Worm (Caenorhabditis elegans) whole organism, L3 larva: Measurements from ENCODE around the gene hadb-1.

Experiments used
- R02D3.7 ChIP-seq: fragments of 150-350 bp; optimal IDR thresholded peaks from 2 replicates; lab custom pipeline; 2014; ENCODE audit warnings: missing biosample characterization, missing genetic modification characterization
- ZK546.5 ChIP-seq: sonication (generic microtip); optimal IDR thresholded peaks from 2 replicates; lab custom pipeline; 2017; ENCODE audit warnings: missing biosample characterization, missing genetic modification characterization
- aly-2 ChIP-seq: fragments of 150-350 bp; optimal IDR thresholded peaks from 2 replicates; lab custom pipeline; 2014; ENCODE audit warnings: missing biosample characterization, missing genetic modification characterization
- ama-1 ChIP-seq: fragments of 150-350 bp; optimal IDR thresholded peaks from 2 replicates; lab custom pipeline; 2018
- ceh-16 ChIP-seq: sonication (generic microtip); optimal IDR thresholded peaks from 2 replicates; lab custom pipeline; 2017; ENCODE audit warnings: missing biosample characterization, missing genetic modification characterization
- ceh-28 ChIP-seq: fragments of 150-350 bp; optimal IDR thresholded peaks from 2 replicates; lab custom pipeline; 2014; ENCODE audit warnings: missing biosample characterization, missing genetic modification reagents, missing genetic modification characterization
- ceh-82 ChIP-seq: fragments of 150-350 bp; optimal IDR thresholded peaks from 2 replicates; lab custom pipeline; 2014; ENCODE audit warnings: missing biosample characterization, missing genetic modification characterization
- ceh-9 ChIP-seq: sonication (generic microtip); optimal IDR thresholded peaks from 2 replicates; lab custom pipeline; 2018; ENCODE audit warnings: missing biosample characterization, missing genetic modification characterization
- daf-12 ChIP-seq: fragments of 150-350 bp; optimal IDR thresholded peaks from 2 replicates; lab custom pipeline; 2014; ENCODE audit warnings: missing biosample characterization, missing genetic modification reagents, missing genetic modification characterization
- egl-27 ChIP-seq: sonication (generic microtip); optimal IDR thresholded peaks from 4 replicates; lab custom pipeline; 2017; ENCODE audit warnings: missing biosample characterization, missing genetic modification reagents, missing genetic modification characterization
- egl-5 ChIP-seq: fragments of 150-350 bp; optimal IDR thresholded peaks from 2 replicates; lab custom pipeline; 2017; ENCODE audit warnings: missing biosample characterization, missing genetic modification reagents, missing genetic modification characterization, inconsistent platforms
- elt-1 ChIP-seq: fragments of 150-350 bp; optimal IDR thresholded peaks from 2 replicates; lab custom pipeline; 2014; ENCODE audit warnings: missing biosample characterization, missing genetic modification characterization
- elt-2 ChIP-seq: sonication (generic microtip); optimal IDR thresholded peaks from 2 replicates; lab custom pipeline; 2016; ENCODE audit warnings: missing genetic modification reagents, mild to moderate bottlenecking, missing genetic modification characterization, missing compliant biosample characterization
- elt-3 ChIP-seq, 3 experiments: fragments of 150-350 bp in 1 of 3; sonication (generic microtip) in 2 of 3; optimal IDR thresholded peaks; 2 replicates in 2 of 3; 4 replicates in 1 of 3; lab custom pipeline; 2014 to 2017; ENCODE audit warnings: missing biosample characterization in 3 of 3, missing genetic modification characterization in 3 of 3
- eor-1 ChIP-seq, 2 experiments: fragments of 150-350 bp; optimal IDR thresholded peaks; 2 replicates each; lab custom pipeline; 2014 to 2018; ENCODE audit warnings: missing biosample characterization in 2 of 2, missing genetic modification characterization in 2 of 2
- fkh-10 ChIP-seq: sonication (generic microtip); optimal IDR thresholded peaks from 2 replicates; lab custom pipeline; 2017; ENCODE audit warnings: missing biosample characterization, missing genetic modification reagents, missing genetic modification characterization
- fkh-2 ChIP-seq: fragments of 150-350 bp; optimal IDR thresholded peaks from 2 replicates; lab custom pipeline; 2014; ENCODE audit warnings: missing biosample characterization, missing genetic modification reagents, missing genetic modification characterization
- fos-1 ChIP-seq: fragments of 150-350 bp; optimal IDR thresholded peaks from 2 replicates; lab custom pipeline; 2014; ENCODE audit warnings: missing biosample characterization, missing genetic modification characterization
- hmg-11 ChIP-seq: sonication (generic microtip); optimal IDR thresholded peaks from 2 replicates; lab custom pipeline; 2016; ENCODE audit warnings: missing genetic modification characterization, missing compliant biosample characterization
- jun-1 ChIP-seq: fragments of 150-350 bp; optimal IDR thresholded peaks from 2 replicates; lab custom pipeline; 2014; ENCODE audit warnings: missing biosample characterization, missing genetic modification reagents, missing genetic modification characterization
- lin-15B ChIP-seq: fragments of 150-350 bp; optimal IDR thresholded peaks from 2 replicates; lab custom pipeline; 2014; ENCODE audit warnings: missing biosample characterization, missing genetic modification characterization
- lin-39 ChIP-seq: fragments of 150-350 bp; optimal IDR thresholded peaks from 2 replicates; lab custom pipeline; 2018; ENCODE audit warnings: missing biosample characterization, missing genetic modification reagents, missing genetic modification characterization
- lsy-12 ChIP-seq: sonication (generic microtip); optimal IDR thresholded peaks from 2 replicates; lab custom pipeline; 2016; ENCODE audit warnings: mild to moderate bottlenecking, missing genetic modification characterization, missing compliant biosample characterization
- mdl-1 ChIP-seq: fragments of 150-350 bp; optimal IDR thresholded peaks from 2 replicates; lab custom pipeline; 2014; ENCODE audit warnings: missing biosample characterization, missing genetic modification characterization
- mml-1 ChIP-seq: fragments of 150-350 bp; sonication (generic microtip); optimal IDR thresholded peaks from 3 replicates; lab custom pipeline; 2014; ENCODE audit warnings: missing biosample characterization, missing genetic modification characterization
- nfya-1 ChIP-seq: sonication (generic microtip); optimal IDR thresholded peaks from 2 replicates; lab custom pipeline; 2017; ENCODE audit warnings: missing genetic modification characterization, mild to moderate bottlenecking, missing compliant biosample characterization, antibody characterized with exemption, moderate library complexity; ENCODE audit not compliant: insufficient read depth
- nhr-11 ChIP-seq: fragments of 150-350 bp; optimal IDR thresholded peaks from 2 replicates; lab custom pipeline; 2014; ENCODE audit warnings: missing biosample characterization, missing genetic modification characterization
- nhr-12 ChIP-seq: fragments of 150-350 bp; optimal IDR thresholded peaks from 2 replicates; lab custom pipeline; 2014; ENCODE audit warnings: missing biosample characterization, missing genetic modification characterization
- nhr-23 ChIP-seq: fragments of 150-350 bp; optimal IDR thresholded peaks from 2 replicates; lab custom pipeline; 2014; ENCODE audit warnings: missing biosample characterization, missing genetic modification reagents, missing genetic modification characterization
- nhr-237 ChIP-seq: fragments of 150-350 bp; optimal IDR thresholded peaks from 2 replicates; lab custom pipeline; 2014; ENCODE audit warnings: missing biosample characterization, missing genetic modification characterization
- nhr-25 ChIP-seq: sonication (generic microtip); optimal IDR thresholded peaks from 2 replicates; lab custom pipeline; 2017; ENCODE audit warnings: missing biosample characterization, missing genetic modification characterization
- nhr-28 ChIP-seq: fragments of 150-350 bp; optimal IDR thresholded peaks from 2 replicates; lab custom pipeline; 2014; ENCODE audit warnings: missing biosample characterization, missing genetic modification characterization
- nhr-43 ChIP-seq: sonication (generic microtip); optimal IDR thresholded peaks from 2 replicates; lab custom pipeline; 2016; ENCODE audit warnings: mild to moderate bottlenecking, missing genetic modification characterization, missing compliant biosample characterization; ENCODE audit not compliant: poor library complexity, severe bottlenecking
- nhr-67 ChIP-seq: fragments of 150-350 bp; optimal IDR thresholded peaks from 2 replicates; lab custom pipeline; 2014; ENCODE audit warnings: missing biosample characterization, missing genetic modification characterization
- nhr-76 ChIP-seq: fragments of 150-350 bp; sonication (generic microtip); optimal IDR thresholded peaks from 5 replicates; lab custom pipeline; 2014; ENCODE audit warnings: missing biosample characterization, missing genetic modification characterization
- nhr-77 ChIP-seq: fragments of 150-350 bp; optimal IDR thresholded peaks from 2 replicates; lab custom pipeline; 2014; ENCODE audit warnings: missing biosample characterization, missing genetic modification characterization
- pha-4 ChIP-seq: fragments of 150-350 bp; optimal IDR thresholded peaks from 2 replicates; lab custom pipeline; 2014; ENCODE audit warnings: missing biosample characterization, missing genetic modification reagents, missing genetic modification characterization
- pqm-1 ChIP-seq: fragments of 150-350 bp; optimal IDR thresholded peaks from 2 replicates; lab custom pipeline; 2017; ENCODE audit warnings: missing biosample characterization, missing genetic modification characterization, inconsistent platforms
- sea-2 ChIP-seq: fragments of 150-350 bp; sonication (generic microtip); optimal IDR thresholded peaks from 4 replicates; lab custom pipeline; 2014; ENCODE audit warnings: missing biosample characterization, missing genetic modification reagents, missing genetic modification characterization
- skn-1 ChIP-seq: fragments of 150-350 bp; optimal IDR thresholded peaks from 2 replicates; lab custom pipeline; 2014; ENCODE audit warnings: missing biosample characterization, missing genetic modification characterization
- snpc-4 ChIP-seq: fragments of 150-350 bp; optimal IDR thresholded peaks from 2 replicates; lab custom pipeline; 2014; ENCODE audit warnings: missing biosample characterization, missing genetic modification characterization
- tbx-2 ChIP-seq: sonication (generic microtip); optimal IDR thresholded peaks from 2 replicates; lab custom pipeline; 2016; ENCODE audit warnings: mild to moderate bottlenecking, missing genetic modification characterization, missing compliant biosample characterization
- unc-39 ChIP-seq: sonication (generic microtip); optimal IDR thresholded peaks from 4 replicates; lab custom pipeline; 2017; ENCODE audit warnings: missing biosample characterization, missing genetic modification characterization
- unc-62 ChIP-seq: fragments of 150-350 bp; sonication (generic microtip); optimal IDR thresholded peaks from 4 replicates; lab custom pipeline; 2014; ENCODE audit warnings: missing biosample characterization, missing genetic modification reagents, missing genetic modification characterization
- zag-1 ChIP-seq: fragments of 150-350 bp; optimal IDR thresholded peaks from 2 replicates; lab custom pipeline; 2014; ENCODE audit warnings: missing biosample characterization, missing genetic modification characterization
- ztf-11 ChIP-seq: fragments of 150-350 bp; optimal IDR thresholded peaks from 2 replicates; lab custom pipeline; 2014; ENCODE audit warnings: missing biosample characterization, missing genetic modification characterization
- ztf-4 ChIP-seq: fragments of 150-350 bp; optimal IDR thresholded peaks from 2 replicates; lab custom pipeline; 2014; ENCODE audit warnings: missing biosample characterization, missing genetic modification characterization

hadb-1 gene

ce11 chrIII:8658367-8658761 lies 29.9 kb downstream of the hadb-1 start:
- peak; percentile 85 for TF ChIP-seq elt-1 (tag; lab: Kevin White, UChicago)
- TF ChIP-seq ceh-9 (tag; lab: Kevin White, UChicago), result no peak
- TF ChIP-seq jun-1, result peak; percentile 89
- TF ChIP-seq lsy-12 (tag; lab: Kevin White, UChicago), result peak; percentile 89
- TF ChIP-seq ceh-82, result no peak
- TF ChIP-seq nhr-237 (tag; lab: Kevin White, UChicago), result no peak
- TF ChIP-seq nhr-67, result no peak
- TF ChIP-seq nfya-1, result peak; percentile 85
- no peak for TF ChIP-seq nhr-12 (tag; lab: Kevin White, UChicago)
- peak; percentile 52 for TF ChIP-seq lin-15B
- peak; percentile 80 for TF ChIP-seq skn-1 (tag; lab: Kevin White, UChicago)
- no peak for TF ChIP-seq nhr-77
- peak; percentile 96 for TF ChIP-seq nhr-23
- TF ChIP-seq pqm-1 (tag; lab: Kevin White, UChicago), result peak; percentile 82
- TF ChIP-seq ama-1 (lab: Kevin White, UChicago), result peak; percentile 90
- no peak for TF ChIP-seq fkh-10
- peak; percentile 98 for TF ChIP-seq pha-4 (tag; lab: Kevin White, UChicago)
- peak; percentile 84 for TF ChIP-seq unc-62
- TF ChIP-seq elt-2 (tag; lab: Kevin White, UChicago), result peak; percentile 98
- TF ChIP-seq mdl-1 (tag; lab: Kevin White, UChicago), result peak; percentile 78
- TF ChIP-seq tbx-2 (tag; lab: Kevin White, UChicago), result peak; percentile 88
- peak in 1 of 2 experiments; percentile 32 for TF ChIP-seq eor-1 (tag; optimal IDR thresholded peaks at IDR 0.05; lab: Kevin White, UChicago)
- TF ChIP-seq nhr-43 (tag; lab: Kevin White, UChicago), result peak; percentile 93
- TF ChIP-seq zag-1 (tag; lab: Kevin White, UChicago), result no peak
- no peak for TF ChIP-seq unc-39 (tag; lab: Kevin White, UChicago)
- peak; percentile 79 for TF ChIP-seq ceh-28 (tag; lab: Kevin White, UChicago)
- TF ChIP-seq fkh-2 (tag; lab: Kevin White, UChicago), result peak; percentile 25
- TF ChIP-seq nhr-25, result peak; percentile 92
- peak; percentile 66 for TF ChIP-seq ztf-4 (tag; lab: Kevin White, UChicago)
- TF ChIP-seq snpc-4 (tag; lab: Kevin White, UChicago), result peak; percentile 74
- TF ChIP-seq egl-27 (tag; lab: Kevin White, UChicago), result peak; percentile 58
- TF ChIP-seq lin-39 (tag; lab: Kevin White, UChicago), result peak; percentile 88
- TF ChIP-seq R02D3.7 (tag; lab: Kevin White, UChicago), result peak; percentile 33
- TF ChIP-seq hmg-11 (tag; lab: Kevin White, UChicago), result peak; percentile 37
- TF ChIP-seq nhr-28 (tag; lab: Kevin White, UChicago), result no peak
- peak; percentile 78 for TF ChIP-seq nhr-11 (tag; lab: Kevin White, UChicago)
- TF ChIP-seq sea-2 (GFP tag; lab: Kevin White, UChicago), result no peak
- TF ChIP-seq mml-1 (tag; lab: Kevin White, UChicago), result peak; percentile 79
- no peak for TF ChIP-seq fos-1 (tag; lab: Kevin White, UChicago)
- TF ChIP-seq elt-3 (tag; optimal IDR thresholded peaks at IDR 0.05; lab: Kevin White, UChicago), result peak in 1 of 3 experiments; percentile 90
- TF ChIP-seq nhr-76 (tag; lab: Kevin White, UChicago), result peak; percentile 46
- no peak for TF ChIP-seq daf-12
- TF ChIP-seq ceh-16 (tag; lab: Kevin White, UChicago), result no peak
- no peak for TF ChIP-seq ZK546.5
- TF ChIP-seq egl-5 (tag; lab: Kevin White, UChicago), result peak; percentile 99
- no peak for TF ChIP-seq ztf-11
- no peak for TF ChIP-seq aly-2 (tag; lab: Kevin White, UChicago)
